Worm (Caenorhabditis elegans): ENCODE measurements around the gene C24H10.2.

DNA sequence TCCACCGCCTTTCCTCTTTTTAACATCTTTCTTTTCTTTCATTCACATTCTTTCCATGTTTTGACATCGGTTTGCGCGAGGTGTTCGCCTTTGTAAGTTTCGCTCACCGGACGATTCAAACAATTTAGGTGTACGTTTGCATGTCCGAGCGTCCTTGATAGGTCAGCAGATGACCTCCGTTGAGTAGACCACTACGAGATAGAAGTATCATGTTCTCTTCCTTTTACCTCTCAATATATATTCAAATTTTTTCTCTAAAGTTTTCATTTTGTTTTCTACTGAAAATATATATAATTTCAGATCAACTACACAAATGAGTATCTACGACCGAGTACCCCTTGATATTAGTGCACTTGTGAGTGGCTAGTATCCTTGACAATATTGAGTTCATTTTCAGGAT is 3.6 kb upstream of the C24H10.2 start, which contains the start of gene C24H10.3:
- TF ChIP-seq tbx-11 (GFP tag; IDR thresholded peaks at IDR 0.05) (no peak), ama-1 (optimal IDR thresholded peaks at IDR 0.05) (no peak), B0310.2 (tag; optimal IDR thresholded peaks at IDR 0.05) (no peak), hmg-4 (GFP tag; optimal IDR thresholded peaks at IDR 0.05) (no peak), sea-1 (GFP tag; conservative IDR thresholded peaks at IDR 0.05) (no peak), hmbx-1 (tag; optimal IDR thresholded peaks at IDR 0.05) (no peak), tbx-37 (GFP tag; conservative IDR thresholded peaks at IDR 0.05) (no peak), F13C5.2 (tag; optimal IDR thresholded peaks at IDR 0.05) (no peak)

Data from whole organism, early embryonic.